Worm (Caenorhabditis elegans) whole organism, mixed stage, embryonic: ENCODE measurements around the gene ina-1.
A peak's percentile ranks its signal among the peaks of the same experiment; 100 is the strongest.

Experiments
- M03D4.4 ChIP-seq: sonication (generic microtip); optimal IDR thresholded peaks from 2 replicates; lab custom pipeline; 2017; ENCODE audit warnings: mild to moderate bottlenecking, missing genetic modification characterization, missing compliant biosample characterization
- bed-3 ChIP-seq: fragments of 200-800 bp; sonication (Bioruptor generic); optimal IDR thresholded peaks from 3 replicates; lab custom pipeline; 2018; ENCODE audit warnings: mild to moderate bottlenecking, missing genetic modification characterization, moderate library complexity, missing compliant biosample characterization
- blmp-1 ChIP-seq: fragments of 150-350 bp; optimal IDR thresholded peaks from 2 replicates; lab custom pipeline; 2014; ENCODE audit warnings: missing biosample characterization, missing genetic modification characterization
- ceh-43 ChIP-seq: fragments of 200-800 bp; sonication (Bioruptor generic); optimal IDR thresholded peaks from 2 replicates; lab custom pipeline; 2018; ENCODE audit warnings: mild to moderate bottlenecking, missing genetic modification characterization, moderate library complexity, missing compliant biosample characterization
- ceh-83 ChIP-seq: fragments of 200-800 bp; sonication (Bioruptor generic); optimal IDR thresholded peaks from 2 replicates; lab custom pipeline; 2018; ENCODE audit warnings: mild to moderate bottlenecking, missing genetic modification characterization, missing compliant biosample characterization
- ces-1 ChIP-seq: fragments of 150-350 bp; optimal IDR thresholded peaks from 2 replicates; lab custom pipeline; 2014; ENCODE audit warnings: missing biosample characterization, missing genetic modification reagents, missing genetic modification characterization
- cnd-1 ChIP-seq: fragments of 200-800 bp; sonication (Bioruptor generic); optimal IDR thresholded peaks from 2 replicates; lab custom pipeline; 2018; ENCODE audit warnings: mild to moderate bottlenecking, missing genetic modification characterization, missing compliant biosample characterization
- drap-1 ChIP-seq: fragments of 200-800 bp; sonication (Bioruptor generic); optimal IDR thresholded peaks from 3 replicates; lab custom pipeline; 2018; ENCODE audit warnings: mild to moderate bottlenecking, missing genetic modification characterization, missing compliant biosample characterization
- elt-1 ChIP-seq: sonication (generic microtip); optimal IDR thresholded peaks from 2 replicates; lab custom pipeline; 2017; ENCODE audit warnings: missing genetic modification characterization, mild to moderate bottlenecking, missing compliant biosample characterization, antibody characterized with exemption, moderate library complexity, borderline replicate concordance; ENCODE audit not compliant: insufficient read depth
- ham-2 ChIP-seq: fragments of 200-800 bp; sonication (Bioruptor generic); optimal IDR thresholded peaks from 2 replicates; lab custom pipeline; 2018; ENCODE audit warnings: mild to moderate bottlenecking, missing genetic modification characterization, missing compliant biosample characterization
- hlh-1 ChIP-seq: fragments of 150-350 bp; optimal IDR thresholded peaks from 2 replicates; lab custom pipeline; 2014; ENCODE audit warnings: missing biosample characterization, missing genetic modification reagents, missing genetic modification characterization
- lin-13 ChIP-seq: fragments of 150-350 bp; optimal IDR thresholded peaks from 2 replicates; lab custom pipeline; 2014; ENCODE audit warnings: missing biosample characterization, missing genetic modification characterization
- lin-32 ChIP-seq: fragments of 200-800 bp; sonication (Bioruptor generic); optimal IDR thresholded peaks from 2 replicates; lab custom pipeline; 2018; ENCODE audit warnings: mild to moderate bottlenecking, missing genetic modification characterization, missing compliant biosample characterization
- lsy-2 ChIP-seq: fragments of 150-350 bp; optimal IDR thresholded peaks from 2 replicates; lab custom pipeline; 2014; ENCODE audit warnings: missing biosample characterization, missing genetic modification characterization
- mab-5 ChIP-seq: fragments of 150-350 bp; optimal IDR thresholded peaks from 2 replicates; lab custom pipeline; 2014; ENCODE audit warnings: missing biosample characterization, missing genetic modification characterization
- mep-1 ChIP-seq: fragments of 150-350 bp; optimal IDR thresholded peaks from 2 replicates; lab custom pipeline; 2017; ENCODE audit warnings: missing biosample characterization, missing genetic modification reagents, missing genetic modification characterization, inconsistent platforms
- mls-2 ChIP-seq: sonication (generic microtip); optimal IDR thresholded peaks from 2 replicates; lab custom pipeline; 2016; ENCODE audit warnings: mild to moderate bottlenecking, missing genetic modification characterization, moderate library complexity, missing compliant biosample characterization
- nhr-12 ChIP-seq: fragments of 150-350 bp; optimal IDR thresholded peaks from 2 replicates; lab custom pipeline; 2014; ENCODE audit warnings: missing biosample characterization, missing genetic modification characterization
- nhr-2 ChIP-seq: fragments of 150-350 bp; optimal IDR thresholded peaks from 2 replicates; lab custom pipeline; 2014; ENCODE audit warnings: missing biosample characterization, missing genetic modification characterization
- nhr-237 ChIP-seq: fragments of 150-350 bp; optimal IDR thresholded peaks from 2 replicates; lab custom pipeline; 2014; ENCODE audit warnings: missing biosample characterization, missing genetic modification characterization
- nhr-28 ChIP-seq: fragments of 150-350 bp; optimal IDR thresholded peaks from 2 replicates; lab custom pipeline; 2014; ENCODE audit warnings: missing biosample characterization, missing genetic modification characterization
- sem-2 ChIP-seq: fragments of 200-800 bp; sonication (Bioruptor generic); optimal IDR thresholded peaks from 2 replicates; lab custom pipeline; 2018; ENCODE audit warnings: mild to moderate bottlenecking, missing genetic modification characterization, missing compliant biosample characterization
- unc-120 ChIP-seq: sonication (generic microtip); optimal IDR thresholded peaks from 2 replicates; lab custom pipeline; 2017; ENCODE audit warnings: missing genetic modification characterization, missing compliant biosample characterization; ENCODE audit not compliant: poor library complexity, severe bottlenecking
- unc-62 ChIP-seq: fragments of 150-350 bp; optimal IDR thresholded peaks from 2 replicates; lab custom pipeline; 2014; ENCODE audit warnings: missing biosample characterization, missing genetic modification reagents, missing genetic modification characterization
- zip-8 ChIP-seq: fragments of 150-350 bp; optimal IDR thresholded peaks from 2 replicates; lab custom pipeline; 2014; ENCODE audit warnings: missing biosample characterization, missing genetic modification characterization

ina-1 gene

DNA sequence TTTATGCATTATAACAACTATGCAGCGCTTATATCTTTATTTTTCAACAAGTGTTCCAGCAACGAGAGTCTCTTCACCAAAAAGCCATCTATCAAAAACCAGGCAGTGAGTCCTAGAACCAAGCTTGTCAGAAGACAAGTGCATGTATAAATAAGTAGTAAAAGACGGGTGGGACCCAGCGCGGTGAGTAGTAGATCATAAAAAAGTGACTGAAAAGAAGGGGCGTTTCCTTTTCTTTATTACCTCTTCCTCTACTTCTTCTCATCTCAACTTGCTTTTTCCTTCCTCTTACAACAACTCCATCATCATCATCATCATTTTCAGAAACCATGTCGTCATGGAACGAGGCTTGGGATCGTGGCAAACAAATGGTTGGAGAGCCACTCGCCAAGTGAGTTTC is 36.0 kb downstream of the ina-1 start, which contains the start of gene eat-4:
Gene eat-4, plus strand, starts transcription at position 301 of the 400 bp plus-strand sequence.
- TF ChIP-seq ceh-43 (GFP tag; lab: Kevin White, UChicago) (no peak), bed-3 (GFP tag; lab: Kevin White, UChicago) (no peak), mab-5 (tag; lab: Kevin White, UChicago) (no peak), ham-2 (GFP tag; lab: Kevin White, UChicago) (no peak), blmp-1 (tag; lab: Kevin White, UChicago) (no peak), lsy-2 (tag; lab: Kevin White, UChicago) (no peak), ces-1 (GFP tag; lab: Kevin White, UChicago) (no peak), nhr-2 (tag; lab: Kevin White, UChicago) (no peak), lin-13 (tag; lab: Kevin White, UChicago) (no peak), mls-2 (tag; lab: Kevin White, UChicago) (no peak), mep-1 (tag; lab: Kevin White, UChicago) (no peak), unc-62 (GFP tag; lab: Kevin White, UChicago) (no peak), nhr-12 (tag; lab: Kevin White, UChicago) (no peak), ceh-83 (no peak), M03D4.4 (no peak), nhr-28 (tag; lab: Kevin White, UChicago) (no peak), sem-2 (GFP tag; lab: Kevin White, UChicago) (no peak), drap-1 (no peak)

DNA sequence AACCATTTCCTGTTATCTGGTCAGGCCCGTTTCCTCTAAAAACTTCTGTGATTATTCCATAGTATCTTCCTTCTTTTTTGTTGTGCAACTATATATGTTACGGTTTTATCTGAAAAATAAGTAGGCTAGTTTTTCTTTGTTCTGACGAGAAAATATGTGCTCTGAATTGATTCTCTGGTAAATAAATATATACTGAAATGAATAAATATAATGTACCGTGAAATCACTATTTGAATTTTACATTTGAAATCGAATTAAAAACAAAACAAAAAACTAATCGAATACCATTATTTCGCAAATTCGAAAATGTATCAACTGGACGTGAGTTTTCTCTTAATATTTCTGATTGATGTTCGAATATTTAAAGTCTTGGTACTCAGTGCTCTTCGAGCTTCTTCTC is 42.0 kb downstream of the ina-1 start, which contains the start of gene ZK512.10:
Gene ZK512.10, plus strand, starts transcription at position 301 of the 400 bp plus-strand sequence.
- no peak for TF ChIP-seq ceh-43 (GFP tag; lab: Kevin White, UChicago)
- TF ChIP-seq drap-1 = no peak
- TF ChIP-seq elt-1 (tag; lab: Kevin White, UChicago) = no peak
- TF ChIP-seq, all 35 proteins: peak for 0

DNA sequence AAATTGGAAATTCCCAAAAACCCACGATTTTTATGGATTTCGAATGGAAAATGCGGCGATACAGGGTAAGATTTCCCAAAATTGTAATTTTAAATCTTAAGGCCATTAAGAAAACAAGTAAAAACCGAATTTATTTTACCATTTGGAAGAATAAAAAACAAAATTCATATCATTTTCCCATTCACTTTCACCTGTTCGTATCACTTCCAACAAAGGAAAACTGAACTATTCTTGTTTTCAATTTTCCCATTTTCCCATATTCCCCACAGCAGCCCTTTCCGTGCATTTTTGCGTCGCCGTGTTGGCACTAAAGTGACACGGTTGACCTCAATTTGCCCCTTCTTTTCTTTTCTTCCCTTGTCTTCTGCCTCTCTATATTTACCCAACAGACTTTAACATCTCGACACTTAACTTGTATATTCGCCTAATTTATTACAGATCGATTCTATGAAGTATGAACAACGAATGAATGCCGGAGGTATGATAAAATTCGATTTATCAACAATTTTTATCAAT is 46.8 kb downstream of the ina-1 start, which contains the start of gene sec-16A.1:
Gene sec-16A.1, plus strand, starts transcription at position 51 of the 516 bp plus-strand sequence.
- TF ChIP-seq nhr-237 (tag; lab: Kevin White, UChicago) (no peak), nhr-2 (tag; lab: Kevin White, UChicago) (peak; percentile 65), lsy-2 (tag; lab: Kevin White, UChicago) (peak; percentile 8), M03D4.4 (no peak)

DNA sequence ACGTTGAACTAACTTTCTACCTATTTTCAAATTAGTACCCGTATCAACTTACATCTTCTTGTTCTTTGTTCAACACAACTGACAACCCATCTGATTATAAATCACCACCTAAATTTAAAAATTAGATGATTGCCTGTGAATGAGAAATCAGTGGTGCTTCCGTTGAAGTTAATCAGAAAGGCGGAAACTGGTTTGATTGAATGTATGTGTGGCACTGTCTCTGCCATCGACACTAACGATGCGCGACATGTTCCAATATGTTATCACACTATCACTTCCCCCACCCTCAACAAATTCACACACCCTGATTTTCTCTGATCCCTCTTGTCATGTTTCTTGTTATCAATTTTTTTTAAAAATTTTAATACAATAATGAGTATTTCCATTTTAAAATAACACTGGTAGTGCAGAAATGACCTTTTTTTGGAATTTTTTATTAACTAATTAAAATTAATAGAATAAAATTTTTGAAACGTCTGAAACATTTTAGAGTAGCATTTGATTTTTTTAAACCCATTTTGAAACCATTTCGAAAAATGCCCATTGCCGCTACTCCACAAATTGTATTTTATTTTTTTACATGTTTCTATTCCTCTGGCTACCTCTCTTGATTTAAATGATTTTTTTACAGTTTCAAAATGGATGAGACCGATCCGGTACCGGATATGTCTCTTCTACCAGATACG is 53.5 kb downstream of the ina-1 start, which contains the start of gene ced-11:
Gene ced-11, plus strand, starts transcription at position 636 of the 686 bp plus-strand sequence.
- TF ChIP-seq unc-120 (tag; lab: Kevin White, UChicago) (no peak), ham-2 (GFP tag; lab: Kevin White, UChicago) (no peak), lin-32 (GFP tag; lab: Kevin White, UChicago) (no peak), zip-8 (tag; lab: Kevin White, UChicago) (no peak)

DNA sequence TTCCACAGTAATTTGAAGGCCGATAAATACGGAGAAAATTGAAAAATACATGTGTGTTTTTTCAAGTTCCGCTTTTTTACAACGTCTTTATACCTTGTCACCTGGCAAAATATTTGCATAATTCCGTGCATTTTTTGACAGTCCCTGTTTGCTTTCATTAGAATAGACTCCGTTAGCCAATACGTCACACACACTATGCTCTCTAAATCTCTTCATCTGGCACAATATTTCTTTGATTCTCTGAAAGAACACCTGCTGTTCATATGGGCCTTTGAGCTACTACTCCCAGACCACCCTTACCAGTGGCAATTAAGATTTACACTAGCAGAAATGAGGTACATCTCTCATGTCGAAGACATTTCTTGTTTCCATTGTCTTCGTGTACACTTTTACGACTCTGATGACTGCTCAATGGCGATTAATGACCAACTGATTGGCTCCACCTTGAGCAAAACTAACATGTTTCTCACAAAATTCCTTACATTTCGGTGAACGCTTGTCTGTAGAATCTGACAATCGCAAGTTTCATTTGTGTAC is 54.2 kb downstream of the ina-1 start, which contains the start of gene grl-11:
Gene grl-11, minus strand, starts transcription at position 51 of the 537 bp plus-strand sequence.
- no peak for TF ChIP-seq ceh-83
- TF ChIP-seq hlh-1 (tag; lab: Kevin White, UChicago) = peak; percentile 74
- TF ChIP-seq cnd-1 (tag; lab: Kevin White, UChicago) = peak; percentile 25
- TF ChIP-seq blmp-1 (tag; lab: Kevin White, UChicago) = no peak
